Fruit fly (Drosophila melanogaster) whole organism: ENCODE data around the gene CG33272.

Experiments
- CG8478 ChIP-seq: fragments of >200 bp; optimal IDR thresholded peaks from 2 replicates; lab custom pipeline; 2018; ENCODE audit warnings: inconsistent platforms
- Dll ChIP-seq: fragments of >200 bp; optimal IDR thresholded peaks from 2 replicates; lab custom pipeline; 2017
- EcR ChIP-seq, 2 experiments: fragments of >200 bp; optimal IDR thresholded peaks; 2 replicates each; lab custom pipeline; 2017; ENCODE audit warnings: missing biosample characterization in 2 of 2, missing genetic modification characterization in 2 of 2, missing genetic modification reagents in 2 of 2
- pan ChIP-seq: fragments of >200 bp; optimal IDR thresholded peaks from 2 replicates; lab custom pipeline; 2017
- psq ChIP-seq: fragments of >200 bp; optimal IDR thresholded peaks from 2 replicates; lab custom pipeline; 2017
- usp ChIP-seq: fragments of >200 bp; optimal IDR thresholded peaks from 2 replicates; lab custom pipeline; 2017; ENCODE audit warnings: missing biosample characterization, missing genetic modification characterization, mixed read lengths

- no peak for TF ChIP-seq EcR (GFP tag; optimal IDR thresholded peaks at IDR 0.05; lab: Kevin White, UChicago)
- TF ChIP-seq psq (lab: Kevin White, UChicago), result no peak
- TF ChIP-seq CG8478 (lab: Kevin White, UChicago), result no peak
- no peak for TF ChIP-seq pan (lab: Kevin White, UChicago)
- TF ChIP-seq usp (GFP tag; lab: Kevin White, UChicago), result no peak
- TF ChIP-seq Dll (lab: Kevin White, UChicago), result no peak
These were observed 27.3 kb downstream of the CG33272 start for dm6 chr3L:11483135-11483534.
